Fruit fly (Drosophila melanogaster): ENCODE measurements around the gene CG13891.
A peak's percentile ranks its signal among the peaks of the same experiment; 100 is the strongest.

CG13891 gene

dm6 chr3L:437607-438006, 3.9 kb upstream of the CG13891 start:
- no peak for TF ChIP-seq Hr78 (GFP tag; optimal IDR thresholded peaks at IDR 0.05)
- TF ChIP-seq br (GFP tag; optimal IDR thresholded peaks at IDR 0.05), result no peak
- no peak for TF ChIP-seq Abd-B (GFP tag; optimal IDR thresholded peaks at IDR 0.05)
- TF ChIP-seq Vsx2 (GFP tag; optimal IDR thresholded peaks at IDR 0.05; ENCODE audit: partially characterized antibody), result no peak

dm6 chr3L:433354-433753, 352 bp downstream of the CG13891 start:
- TF ChIP-seq sage (GFP tag; optimal IDR thresholded peaks at IDR 0.05), result no peak

dm6 chr3L:432565-432964, 1.1 kb downstream of the CG13891 start:
- TF ChIP-seq rgr (GFP tag; optimal IDR thresholded peaks at IDR 0.05) (no peak), Hr78 (GFP tag; optimal IDR thresholded peaks at IDR 0.05) (no peak), Hnf4 (GFP tag; optimal IDR thresholded peaks at IDR 0.05) (no peak), sage (GFP tag; optimal IDR thresholded peaks at IDR 0.05) (no peak), br (GFP tag; optimal IDR thresholded peaks at IDR 0.05) (no peak), pan (optimal IDR thresholded peaks at IDR 0.05) (no peak), usp (GFP tag; optimal IDR thresholded peaks at IDR 0.05) (no peak), lola (GFP tag; optimal IDR thresholded peaks at IDR 0.05) (no peak)

- TF ChIP-seq usp (GFP tag; optimal IDR thresholded peaks at IDR 0.05) (no peak), psq (GFP tag; optimal IDR thresholded peaks at IDR 0.05) (no peak), Dfd (GFP tag; optimal IDR thresholded peaks at IDR 0.05) (no peak), Abd-B (GFP tag; optimal IDR thresholded peaks at IDR 0.05) (no peak), dsf (GFP tag; optimal IDR thresholded peaks at IDR 0.05; ENCODE audit: borderline replicate concordance) (no peak), Mio (GFP tag; optimal IDR thresholded peaks at IDR 0.05) (no peak), dmrt93B (GFP tag; optimal IDR thresholded peaks at IDR 0.05) (no peak), CG32264 (GFP tag; optimal IDR thresholded peaks at IDR 0.05) (no peak)
Measured at dm6 chr3L:424565-424964, 9.1 kb downstream of the CG13891 start.

dm6 chr3L:420656-421055, 13.1 kb downstream of the CG13891 start:
- TF ChIP-seq Hr83 (GFP tag; optimal IDR thresholded peaks at IDR 0.05; ENCODE audit: poor library complexity, severe bottlenecking) (no peak), Vsx2 (GFP tag; optimal IDR thresholded peaks at IDR 0.05; ENCODE audit: partially characterized antibody) (no peak), OdsH (GFP tag; optimal IDR thresholded peaks at IDR 0.05) (peak; percentile 1), tai (GFP tag; optimal IDR thresholded peaks at IDR 0.05) (no peak), dl (GFP tag; optimal IDR thresholded peaks at IDR 0.05; ENCODE audit: insufficient read depth in 1 of 2, partially characterized antibody in 2 of 2) (no peak), Mio (GFP tag; optimal IDR thresholded peaks at IDR 0.05) (no peak), rgr (GFP tag; optimal IDR thresholded peaks at IDR 0.05) (peak; percentile 21), br (GFP tag; optimal IDR thresholded peaks at IDR 0.05) (peak; percentile 19), sage (GFP tag; optimal IDR thresholded peaks at IDR 0.05) (no peak), Abd-B (GFP tag; optimal IDR thresholded peaks at IDR 0.05) (no peak), psq (GFP tag; optimal IDR thresholded peaks at IDR 0.05) (peak; percentile 2), pan (optimal IDR thresholded peaks at IDR 0.05) (no peak), Rel (GFP tag; optimal IDR thresholded peaks at IDR 0.05) (no peak), Rel (tag; optimal IDR thresholded peaks at IDR 0.05) (no peak), Dfd (GFP tag; optimal IDR thresholded peaks at IDR 0.05) (no peak), jim (GFP tag; optimal IDR thresholded peaks at IDR 0.05) (no peak), h (GFP tag; optimal IDR thresholded peaks at IDR 0.05) (no peak), Dif (GFP tag; optimal IDR thresholded peaks at IDR 0.05; ENCODE audit: partially characterized antibody) (no peak), foxo (GFP tag; optimal IDR thresholded peaks at IDR 0.05) (peak in 1 of 2 experiments; percentile 60), fru (GFP tag; optimal IDR thresholded peaks at IDR 0.05) (peak; percentile 56), N (GFP tag; optimal IDR thresholded peaks at IDR 0.05) (no peak), CG9705 (GFP tag; optimal IDR thresholded peaks at IDR 0.05) (no peak), Hr78 (GFP tag; optimal IDR thresholded peaks at IDR 0.05) (no peak), GATAd (GFP tag; optimal IDR thresholded peaks at IDR 0.05) (no peak), Hnf4 (GFP tag; optimal IDR thresholded peaks at IDR 0.05) (no peak), usp (GFP tag; optimal IDR thresholded peaks at IDR 0.05) (no peak), Jra (GFP tag; optimal IDR thresholded peaks at IDR 0.05) (no peak), dsf (GFP tag; optimal IDR thresholded peaks at IDR 0.05; ENCODE audit: borderline replicate concordance) (no peak), CrebA (GFP tag; optimal IDR thresholded peaks at IDR 0.05; ENCODE audit: borderline replicate concordance) (no peak), brk (GFP tag; optimal IDR thresholded peaks at IDR 0.05) (no peak), woc (GFP tag; optimal IDR thresholded peaks at IDR 0.05) (peak; percentile 23), HLH106 (tag; optimal IDR thresholded peaks at IDR 0.05) (no peak), CG32264 (GFP tag; optimal IDR thresholded peaks at IDR 0.05) (no peak), ey (GFP tag; optimal IDR thresholded peaks at IDR 0.05) (peak; percentile 26), Myc (optimal IDR thresholded peaks at IDR 0.05) (no peak), lola (GFP tag; optimal IDR thresholded peaks at IDR 0.05) (no peak), sv (GFP tag; optimal IDR thresholded peaks at IDR 0.05) (no peak), dmrt93B (GFP tag; optimal IDR thresholded peaks at IDR 0.05) (no peak), Sp1 (GFP tag; optimal IDR thresholded peaks at IDR 0.05) (no peak)
